Worm (Caenorhabditis elegans) whole organism, young adult: ENCODE data around the gene clec-49.

Experiments used
- K11D2.4 ChIP-seq: fragments of 200-800 bp; sonication (Bioruptor generic); IDR thresholded peaks from 2 replicates; pipeline ENCODE4 v1.3.6; 2022; ENCODE audit warnings: missing genetic modification reagents, missing genetic modification characterization, missing compliant biosample characterization
- Y53G8AR.9 ChIP-seq: fragments of 200-800 bp; sonication (Bioruptor generic); conservative IDR thresholded peaks from 2 replicates; pipeline ENCODE4 v1.3.6; 2022; ENCODE audit warnings: missing genetic modification reagents, missing genetic modification characterization, missing compliant biosample characterization
- akir-1 ChIP-seq: fragments of 200-800 bp; sonication (Bioruptor generic); optimal IDR thresholded peaks from 2 replicates; lab custom pipeline; 2018; ENCODE audit warnings: mild to moderate bottlenecking, missing genetic modification characterization, moderate library complexity, missing compliant biosample characterization
- aptf-3 ChIP-seq: fragments of 200-800 bp; sonication (Bioruptor generic); IDR thresholded peaks from 2 replicates; pipeline ENCODE4 v1.3.6; 2022; ENCODE audit warnings: missing genetic modification characterization, missing compliant biosample characterization
- egl-44 ChIP-seq: fragments of 200-800 bp; sonication (Bioruptor generic); IDR thresholded peaks from 2 replicates; pipeline ENCODE4 v1.3.6; 2022; ENCODE audit warnings: missing genetic modification reagents, missing genetic modification characterization, missing compliant biosample characterization
- ztf-6 ChIP-seq: fragments of 200-800 bp; sonication (Bioruptor generic); IDR thresholded peaks from 2 replicates; pipeline ENCODE4 v1.3.6; 2022; ENCODE audit warnings: missing genetic modification reagents, missing genetic modification characterization, missing compliant biosample characterization

DNA sequence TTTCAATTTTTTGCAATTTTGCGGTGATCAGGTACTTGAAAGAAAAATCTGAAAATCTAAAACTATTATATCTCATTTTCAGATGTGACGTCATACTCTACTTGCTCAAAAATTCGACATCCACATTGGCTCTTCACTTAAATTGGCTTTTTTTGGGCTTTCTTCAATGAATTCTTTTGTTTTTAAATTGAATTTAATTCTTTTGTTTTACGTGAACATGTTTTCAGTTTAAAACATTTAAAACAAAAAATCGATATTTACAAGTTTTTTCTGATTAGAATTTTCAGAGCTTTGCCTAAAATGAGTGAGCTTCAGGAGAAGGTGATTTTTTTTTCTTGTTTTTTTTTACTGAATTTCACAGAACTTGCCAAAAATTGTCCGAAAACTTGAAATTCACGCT is 9.4 kb downstream of the clec-49 start, which contains the start of gene W04E12.3:
- TF ChIP-seq Y53G8AR.9 (GFP tag; lab: Robert Waterston, UW) = no peak
- TF ChIP-seq aptf-3 (GFP tag; lab: Robert Waterston, UW) = no peak
- TF ChIP-seq K11D2.4 (GFP tag; lab: Robert Waterston, UW) = no peak
- TF ChIP-seq ztf-6 (GFP tag; lab: Robert Waterston, UW) = no peak
- TF ChIP-seq akir-1 (GFP tag; lab: Kevin White, UChicago) = no peak
- TF ChIP-seq egl-44 (GFP tag; lab: Robert Waterston, UW) = no peak
